Fruit fly (Drosophila melanogaster): ENCODE data around the gene LManII.
A peak's percentile ranks its signal among the peaks of the same experiment; 100 is the strongest.

The LManII gene

dm6 chr2L:10474268-10474678 lies 16.8 kb downstream of the LManII start, which contains the start of gene RluA-1 (continued):
- peak; percentile 97 for TF ChIP-seq CG7357 (GFP tag; IDR thresholded peaks at IDR 0.05)
- TF ChIP-seq gt (GFP tag; IDR thresholded peaks at IDR 0.05): peak; percentile 99
- peak; percentile 99 for TF ChIP-seq ewg (GFP tag; optimal IDR thresholded peaks at IDR 0.05)
- peak; percentile 80 for TF ChIP-seq CG13287 (GFP tag; IDR thresholded peaks at IDR 0.05; ENCODE audit: partially characterized antibody)
- TF ChIP-seq CG18011 (GFP tag; optimal IDR thresholded peaks at IDR 0.05): peak; percentile 92
- peak; percentile 99; the same call in 1 of the 2 replicates for TF ChIP-seq NFAT (GFP tag; IDR thresholded peaks at IDR 0.05)
- TF ChIP-seq maf-S (GFP tag; optimal IDR thresholded peaks at IDR 0.05): peak; percentile 87
- peak; percentile 92 for TF ChIP-seq HLH54F (GFP tag; optimal IDR thresholded peaks at IDR 0.05)
- TF ChIP-seq Side (GFP tag; optimal IDR thresholded peaks at IDR 0.05): peak; percentile 89
- no peak for TF ChIP-seq CG42726 (GFP tag; IDR thresholded peaks at IDR 0.05; ENCODE audit: partially characterized antibody)
- peak; percentile 61; the same call in 3 of the 4 replicates for TF ChIP-seq Dll (GFP tag; IDR thresholded peaks at IDR 0.05; ENCODE audit: partially characterized antibody)
- TF ChIP-seq CG12299 (tag; optimal IDR thresholded peaks at IDR 0.05): peak; percentile 99
- peak; percentile 98 for TF ChIP-seq esg (GFP tag; conservative IDR thresholded peaks at IDR 0.05)
- TF ChIP-seq CG14965 (GFP tag; optimal IDR thresholded peaks at IDR 0.05; ENCODE audit: borderline replicate concordance): peak; percentile 69
- TF ChIP-seq bab2 (GFP tag; optimal IDR thresholded peaks at IDR 0.05): peak; percentile 96
- peak; percentile 100 for TF ChIP-seq vvl (GFP tag; IDR thresholded peaks at IDR 0.05)
- TF ChIP-seq CG30020 (tag; optimal IDR thresholded peaks at IDR 0.05): peak; percentile 89
- no peak for TF ChIP-seq Trl (optimal IDR thresholded peaks at IDR 0.05)
- peak; percentile 95 for TF ChIP-seq Trl (GFP tag; optimal IDR thresholded peaks at IDR 0.05)
- TF ChIP-seq oc (tag; optimal IDR thresholded peaks at IDR 0.05): peak; percentile 100
- TF ChIP-seq az2 (GFP tag; optimal IDR thresholded peaks at IDR 0.05): peak; percentile 100
- peak; percentile 99 for TF ChIP-seq CG14014 (GFP tag; IDR thresholded peaks at IDR 0.05)
- peak; percentile 99 for TF ChIP-seq CG13296 (GFP tag; optimal IDR thresholded peaks at IDR 0.05)
- TF ChIP-seq Med (GFP tag): peak; percentile 99
- peak; percentile 97 for TF ChIP-seq CG3726 (GFP tag; IDR thresholded peaks at IDR 0.05)
- peak; percentile 99 for TF ChIP-seq CG33557 (GFP tag; optimal IDR thresholded peaks at IDR 0.05)
- TF ChIP-seq so (GFP tag; IDR thresholded peaks at IDR 0.05): peak; percentile 97
- TF ChIP-seq Hand (GFP tag; optimal IDR thresholded peaks at IDR 0.05): peak; percentile 96
- TF ChIP-seq Fer1 (GFP tag; optimal IDR thresholded peaks at IDR 0.05): peak; percentile 99
- peak; percentile 71 for TF ChIP-seq knrl (GFP tag; IDR thresholded peaks at IDR 0.05; ENCODE audit: partially characterized antibody)
- peak; percentile 97 for TF ChIP-seq Ravus (GFP tag; IDR thresholded peaks at IDR 0.05)
- peak; percentile 96 for TF ChIP-seq CG2120 (GFP tag; optimal IDR thresholded peaks at IDR 0.05)
- TF ChIP-seq Rx (GFP tag; IDR thresholded peaks at IDR 0.05): peak; percentile 98
- TF ChIP-seq CG10366 (GFP tag; IDR thresholded peaks at IDR 0.05): peak; percentile 99
- peak; percentile 99 for TF ChIP-seq run (tag; optimal IDR thresholded peaks at IDR 0.05)
- TF ChIP-seq pan (optimal IDR thresholded peaks at IDR 0.05): no peak
- peak in 1 of 2 experiments; percentile 100 for TF ChIP-seq pan (GFP tag; optimal IDR thresholded peaks at IDR 0.05 in 1 of 2, IDR thresholded peaks at IDR 0.05 in 1 of 2)
- peak; percentile 92 for TF ChIP-seq CG7745 (tag; optimal IDR thresholded peaks at IDR 0.05)
- peak; percentile 92 for TF ChIP-seq CG9609 (GFP tag; optimal IDR thresholded peaks at IDR 0.05)
- peak; percentile 99 for TF ChIP-seq nerfin-1 (tag; optimal IDR thresholded peaks at IDR 0.05)
- peak; percentile 87 for TF ChIP-seq lbe (GFP tag; optimal IDR thresholded peaks at IDR 0.05)
- TF ChIP-seq CG33213 (GFP tag; optimal IDR thresholded peaks at IDR 0.05): peak; percentile 96
- TF ChIP-seq CG17328 (GFP tag; IDR thresholded peaks at IDR 0.05): peak; percentile 100
- peak; percentile 94 for TF ChIP-seq gro (GFP tag; optimal IDR thresholded peaks at IDR 0.05)
- peak; percentile 98 for TF ChIP-seq CG13894 (tag; optimal IDR thresholded peaks at IDR 0.05)
- peak; percentile 99 for TF ChIP-seq HmgZ (tag; optimal IDR thresholded peaks at IDR 0.05)
- peak; percentile 92 for TF ChIP-seq CG13624 (GFP tag; optimal IDR thresholded peaks at IDR 0.05)
- peak; percentile 98 for TF ChIP-seq CG16815 (GFP tag; optimal IDR thresholded peaks at IDR 0.05)
- peak; percentile 38 for TF ChIP-seq zf30C (GFP tag; optimal IDR thresholded peaks at IDR 0.05)
- TF ChIP-seq CTCF (GFP tag; optimal IDR thresholded peaks at IDR 0.05): peak; percentile 79
- TF ChIP-seq CG9797 (GFP tag; optimal IDR thresholded peaks at IDR 0.05): peak; percentile 78
- peak; percentile 82 for TF ChIP-seq CG1024 (GFP tag; IDR thresholded peaks at IDR 0.05)

Measured in whole organism, embryonic.